Worm (Caenorhabditis elegans) whole organism, L1 larva: ENCODE measurements around the gene T16A9.5.

Source experiments
- ceh-88 ChIP-seq: fragments of 200-800 bp; sonication (Bioruptor generic); IDR thresholded peaks from 2 replicates; pipeline ENCODE4 v1.3.6; 2022; ENCODE audit warnings: missing genetic modification characterization, missing compliant biosample characterization
- nhr-20 ChIP-seq: sonication (generic microtip); optimal IDR thresholded peaks from 2 replicates; lab custom pipeline; 2016; ENCODE audit warnings: mild to moderate bottlenecking, missing genetic modification characterization, missing compliant biosample characterization
- nhr-76 ChIP-seq: sonication (generic microtip); optimal IDR thresholded peaks from 2 replicates; lab custom pipeline; 2017; ENCODE audit warnings: missing biosample characterization, missing genetic modification characterization
- tbx-2 ChIP-seq: sonication (generic microtip); optimal IDR thresholded peaks from 2 replicates; lab custom pipeline; 2016; ENCODE audit warnings: missing genetic modification characterization, missing compliant biosample characterization

ce11 chrV:14194514-14194913 lies 20.5 kb downstream of the T16A9.5 start:
- no peak for TF ChIP-seq ceh-88 (GFP tag; lab: Robert Waterston, UW)
- no peak for TF ChIP-seq nhr-20
- no peak for TF ChIP-seq nhr-76
- no peak for TF ChIP-seq tbx-2 (tag; lab: Kevin White, UChicago)
